Fruit fly (Drosophila melanogaster): Measurements from ENCODE around the gene CG4592.
A peak's percentile ranks its signal among the peaks of the same experiment; 100 is the strongest.

Gene CG4592

DNA sequence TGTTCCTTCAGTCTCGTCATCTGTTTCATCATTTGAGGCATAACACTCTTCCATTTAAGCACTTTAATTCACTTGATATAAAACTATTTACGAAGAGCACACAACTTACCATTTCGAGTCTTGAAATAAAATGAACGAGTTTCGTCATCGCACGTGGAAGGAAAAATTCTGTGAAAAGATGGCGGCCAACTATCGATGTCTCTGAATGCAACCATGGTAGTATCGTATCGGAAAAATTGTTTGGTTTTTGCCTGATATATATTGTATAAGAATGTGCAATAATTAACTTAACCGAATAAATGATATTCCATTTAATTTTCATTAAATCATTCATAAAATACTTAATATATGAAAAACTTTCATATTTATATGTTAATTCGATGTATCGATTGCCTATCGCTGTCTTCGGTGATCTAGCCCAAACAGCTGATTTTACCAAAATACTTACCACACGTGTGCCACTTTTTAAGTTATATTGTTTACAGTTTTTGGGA lies 26.5 kb upstream of the CG4592 start, which contains the start of gene Bka (continued):
- TF ChIP-seq nmo (GFP tag; optimal IDR thresholded peaks at IDR 0.05): peak; percentile 74
- peak; percentile 6 for TF ChIP-seq CG12219 (GFP tag; optimal IDR thresholded peaks at IDR 0.05)
- TF ChIP-seq Dref (GFP tag; IDR thresholded peaks at IDR 0.05): peak; percentile 86
- peak; percentile 65 for TF ChIP-seq CG7987 (GFP tag; optimal IDR thresholded peaks at IDR 0.05)
- peak; percentile 91 for TF ChIP-seq dm (GFP tag; optimal IDR thresholded peaks at IDR 0.05)
- no peak for TF ChIP-seq Awh (GFP tag; IDR thresholded peaks at IDR 0.05)
- TF ChIP-seq CG10267 (tag; optimal IDR thresholded peaks at IDR 0.05): peak; percentile 82
- TF ChIP-seq Mad (GFP tag; optimal IDR thresholded peaks at IDR 0.05): peak; percentile 15
- no peak for TF ChIP-seq gcm2 (GFP tag; optimal IDR thresholded peaks at IDR 0.05)
- TF ChIP-seq CTCF (GFP tag; optimal IDR thresholded peaks at IDR 0.05): peak; percentile 56
- TF ChIP-seq CG7372 (GFP tag; IDR thresholded peaks at IDR 0.05): no peak
- peak in 1 of 3 experiments; percentile 45 for TF ChIP-seq lola (GFP tag; optimal IDR thresholded peaks at IDR 0.05)
- peak; percentile 99 for TF ChIP-seq BEAF-32 (GFP tag; optimal IDR thresholded peaks at IDR 0.05)
- peak; percentile 78 for TF ChIP-seq CG12391 (tag; optimal IDR thresholded peaks at IDR 0.05)
- peak; percentile 99 for TF ChIP-seq CG34224 (GFP tag; IDR thresholded peaks at IDR 0.05; ENCODE audit: partially characterized antibody)
- peak; percentile 65 for TF ChIP-seq CG10431 (GFP tag; optimal IDR thresholded peaks at IDR 0.05)
- no peak for TF ChIP-seq HLH54F (GFP tag; optimal IDR thresholded peaks at IDR 0.05)
- peak; percentile 69 for TF ChIP-seq Sox100B (GFP tag; optimal IDR thresholded peaks at IDR 0.05)
- peak; percentile 97 for TF ChIP-seq inv (GFP tag; IDR thresholded peaks at IDR 0.05; ENCODE audit: partially characterized antibody)
- no peak for TF ChIP-seq D (optimal IDR thresholded peaks at IDR 0.05)
- TF ChIP-seq D (GFP tag; optimal IDR thresholded peaks at IDR 0.05): no peak
- TF ChIP-seq abd-A (tag; optimal IDR thresholded peaks at IDR 0.05): no peak
- TF ChIP-seq bigmax (GFP tag; optimal IDR thresholded peaks at IDR 0.05): peak; percentile 8
- peak; percentile 67 for TF ChIP-seq CG17186 (GFP tag; optimal IDR thresholded peaks at IDR 0.05)
- TF ChIP-seq Dp (GFP tag; optimal IDR thresholded peaks at IDR 0.05): peak; percentile 68
- peak; percentile 21 for TF ChIP-seq fd3F (GFP tag; optimal IDR thresholded peaks at IDR 0.05)
- no peak for TF ChIP-seq tgo (GFP tag; IDR thresholded peaks at IDR 0.05)
- TF ChIP-seq cato (GFP tag; optimal IDR thresholded peaks at IDR 0.05; ENCODE audit: borderline replicate concordance): peak; percentile 31
- TF ChIP-seq Ssrp (tag; optimal IDR thresholded peaks at IDR 0.05): no peak
- TF ChIP-seq CG7556 (GFP tag; optimal IDR thresholded peaks at IDR 0.05): peak; percentile 38
- TF ChIP-seq Jarid2 (GFP tag; optimal IDR thresholded peaks at IDR 0.05): peak; percentile 53
- no peak for TF ChIP-seq CG1602 (GFP tag; optimal IDR thresholded peaks at IDR 0.05)
- TF ChIP-seq ftz-f1 (GFP tag; optimal IDR thresholded peaks at IDR 0.05): no peak
- peak; percentile 37 for TF ChIP-seq CG17359 (tag; optimal IDR thresholded peaks at IDR 0.05)
- TF ChIP-seq caup (GFP tag; optimal IDR thresholded peaks at IDR 0.05; ENCODE audit: severe bottlenecking): peak; percentile 79
- peak; percentile 77 for TF ChIP-seq Hmr (GFP tag; optimal IDR thresholded peaks at IDR 0.05)
- peak; percentile 70 for TF ChIP-seq Lhr (GFP tag; optimal IDR thresholded peaks at IDR 0.05)
- no peak; the same call in 1 of the 2 replicates for TF ChIP-seq ttk (GFP tag; IDR thresholded peaks at IDR 0.05)
- TF ChIP-seq dysf (GFP tag; IDR thresholded peaks at IDR 0.05): no peak
- TF ChIP-seq eyg (GFP tag; optimal IDR thresholded peaks at IDR 0.05): no peak
- TF ChIP-seq grau (tag; optimal IDR thresholded peaks at IDR 0.05): peak; percentile 73
- peak; percentile 53 for TF ChIP-seq nom (GFP tag; optimal IDR thresholded peaks at IDR 0.05)
- TF ChIP-seq btn (GFP tag; optimal IDR thresholded peaks at IDR 0.05): no peak
- no peak for TF ChIP-seq Lpt (GFP tag; optimal IDR thresholded peaks at IDR 0.05)
- TF ChIP-seq CG8359 (GFP tag; optimal IDR thresholded peaks at IDR 0.05; ENCODE audit: borderline replicate concordance): no peak
- TF ChIP-seq H15 (GFP tag; IDR thresholded peaks at IDR 0.05): no peak
- TF ChIP-seq Fer3 (tag; optimal IDR thresholded peaks at IDR 0.05): peak; percentile 47
- TF ChIP-seq Usf (GFP tag; optimal IDR thresholded peaks at IDR 0.05): no peak
- peak; percentile 99 for TF ChIP-seq CG13287 (GFP tag; IDR thresholded peaks at IDR 0.05; ENCODE audit: partially characterized antibody)
- peak; percentile 93 for TF ChIP-seq CG7963 (GFP tag; IDR thresholded peaks at IDR 0.05; ENCODE audit: partially characterized antibody)
